Worm (Caenorhabditis elegans) whole organism, young adult: ENCODE data around the gene lron-13.

Experiments used
- ama-1 ChIP-seq, 3 experiments: fragments of 150-350 bp in 1 of 3; sonication (generic microtip) in 2 of 3; optimal IDR thresholded peaks; 2 replicates each; lab custom pipeline; 2014 to 2018; ENCODE audit warnings: missing biosample characterization in 2 of 3, missing genetic modification characterization in 2 of 3, missing genetic modification reagents in 2 of 3
- ets-4 ChIP-seq: fragments of 200-800 bp; sonication (Bioruptor generic); optimal IDR thresholded peaks from 2 replicates; lab custom pipeline; 2018; ENCODE audit warnings: mild to moderate bottlenecking, missing genetic modification characterization, missing compliant biosample characterization
- unc-62 ChIP-seq: fragments of 150-350 bp; optimal IDR thresholded peaks from 2 replicates; lab custom pipeline; 2014; ENCODE audit warnings: missing biosample characterization, missing genetic modification reagents, missing genetic modification characterization

- TF ChIP-seq unc-62 (no peak), ets-4 (no peak), ama-1 (optimal IDR thresholded peaks at IDR 0.05; lab: Kevin White, UChicago) (no peak), ama-1 (GFP tag; optimal IDR thresholded peaks at IDR 0.05; lab: Kevin White, UChicago) (no peak)
Observed at ce11 chrIII:13575610-13576232, 48.5 kb downstream of the lron-13 start, which contains the start of gene osm-7.
